Worm (Caenorhabditis elegans) whole organism, mixed stage, embryonic: Measurements from ENCODE around the gene pros-1.

ENCODE experiments used
- M03D4.4 ChIP-seq: sonication (generic microtip); optimal IDR thresholded peaks from 2 replicates; lab custom pipeline; 2017; ENCODE audit warnings: mild to moderate bottlenecking, missing genetic modification characterization, missing compliant biosample characterization
- bed-3 ChIP-seq: fragments of 200-800 bp; sonication (Bioruptor generic); optimal IDR thresholded peaks from 3 replicates; lab custom pipeline; 2018; ENCODE audit warnings: mild to moderate bottlenecking, missing genetic modification characterization, moderate library complexity, missing compliant biosample characterization
- blmp-1 ChIP-seq: fragments of 150-350 bp; optimal IDR thresholded peaks from 2 replicates; lab custom pipeline; 2014; ENCODE audit warnings: missing biosample characterization, missing genetic modification characterization
- ceh-39 ChIP-seq: fragments of 150-350 bp; optimal IDR thresholded peaks from 2 replicates; lab custom pipeline; 2014; ENCODE audit warnings: missing biosample characterization, missing genetic modification characterization
- ceh-43 ChIP-seq: fragments of 200-800 bp; sonication (Bioruptor generic); optimal IDR thresholded peaks from 2 replicates; lab custom pipeline; 2018; ENCODE audit warnings: mild to moderate bottlenecking, missing genetic modification characterization, moderate library complexity, missing compliant biosample characterization
- ceh-83 ChIP-seq: fragments of 200-800 bp; sonication (Bioruptor generic); optimal IDR thresholded peaks from 2 replicates; lab custom pipeline; 2018; ENCODE audit warnings: mild to moderate bottlenecking, missing genetic modification characterization, missing compliant biosample characterization
- ces-1 ChIP-seq: fragments of 150-350 bp; optimal IDR thresholded peaks from 2 replicates; lab custom pipeline; 2014; ENCODE audit warnings: missing biosample characterization, missing genetic modification reagents, missing genetic modification characterization
- cnd-1 ChIP-seq: fragments of 200-800 bp; sonication (Bioruptor generic); optimal IDR thresholded peaks from 2 replicates; lab custom pipeline; 2018; ENCODE audit warnings: mild to moderate bottlenecking, missing genetic modification characterization, missing compliant biosample characterization
- drap-1 ChIP-seq: fragments of 200-800 bp; sonication (Bioruptor generic); optimal IDR thresholded peaks from 3 replicates; lab custom pipeline; 2018; ENCODE audit warnings: mild to moderate bottlenecking, missing genetic modification characterization, missing compliant biosample characterization
- elt-1 ChIP-seq: sonication (generic microtip); optimal IDR thresholded peaks from 2 replicates; lab custom pipeline; 2017; ENCODE audit warnings: missing genetic modification characterization, mild to moderate bottlenecking, missing compliant biosample characterization, antibody characterized with exemption, moderate library complexity, borderline replicate concordance; ENCODE audit not compliant: insufficient read depth
- elt-3 ChIP-seq: fragments of 150-350 bp; optimal IDR thresholded peaks from 2 replicates; lab custom pipeline; 2014; ENCODE audit warnings: missing biosample characterization, missing genetic modification characterization
- flh-1 ChIP-seq: fragments of 200-800 bp; sonication (Bioruptor generic); optimal IDR thresholded peaks from 2 replicates; lab custom pipeline; 2018; ENCODE audit warnings: mild to moderate bottlenecking, missing genetic modification characterization, moderate library complexity, missing compliant biosample characterization
- ham-2 ChIP-seq: fragments of 200-800 bp; sonication (Bioruptor generic); optimal IDR thresholded peaks from 2 replicates; lab custom pipeline; 2018; ENCODE audit warnings: mild to moderate bottlenecking, missing genetic modification characterization, missing compliant biosample characterization
- hlh-1 ChIP-seq: fragments of 150-350 bp; optimal IDR thresholded peaks from 2 replicates; lab custom pipeline; 2014; ENCODE audit warnings: missing biosample characterization, missing genetic modification reagents, missing genetic modification characterization
- lin-13 ChIP-seq: fragments of 150-350 bp; optimal IDR thresholded peaks from 2 replicates; lab custom pipeline; 2014; ENCODE audit warnings: missing biosample characterization, missing genetic modification characterization
- lin-32 ChIP-seq: fragments of 200-800 bp; sonication (Bioruptor generic); optimal IDR thresholded peaks from 2 replicates; lab custom pipeline; 2018; ENCODE audit warnings: mild to moderate bottlenecking, missing genetic modification characterization, missing compliant biosample characterization
- lsy-2 ChIP-seq: fragments of 150-350 bp; optimal IDR thresholded peaks from 2 replicates; lab custom pipeline; 2014; ENCODE audit warnings: missing biosample characterization, missing genetic modification characterization
- mab-5 ChIP-seq: fragments of 150-350 bp; optimal IDR thresholded peaks from 2 replicates; lab custom pipeline; 2014; ENCODE audit warnings: missing biosample characterization, missing genetic modification characterization
- mep-1 ChIP-seq: fragments of 150-350 bp; optimal IDR thresholded peaks from 2 replicates; lab custom pipeline; 2017; ENCODE audit warnings: missing biosample characterization, missing genetic modification reagents, missing genetic modification characterization, inconsistent platforms
- mls-2 ChIP-seq: sonication (generic microtip); optimal IDR thresholded peaks from 2 replicates; lab custom pipeline; 2016; ENCODE audit warnings: mild to moderate bottlenecking, missing genetic modification characterization, moderate library complexity, missing compliant biosample characterization
- nhr-12 ChIP-seq: fragments of 150-350 bp; optimal IDR thresholded peaks from 2 replicates; lab custom pipeline; 2014; ENCODE audit warnings: missing biosample characterization, missing genetic modification characterization
- nhr-2 ChIP-seq: fragments of 150-350 bp; optimal IDR thresholded peaks from 2 replicates; lab custom pipeline; 2014; ENCODE audit warnings: missing biosample characterization, missing genetic modification characterization
- nhr-237 ChIP-seq: fragments of 150-350 bp; optimal IDR thresholded peaks from 2 replicates; lab custom pipeline; 2014; ENCODE audit warnings: missing biosample characterization, missing genetic modification characterization
- nhr-28 ChIP-seq: fragments of 150-350 bp; optimal IDR thresholded peaks from 2 replicates; lab custom pipeline; 2014; ENCODE audit warnings: missing biosample characterization, missing genetic modification characterization
- nhr-76 ChIP-seq: sonication (generic microtip); optimal IDR thresholded peaks from 2 replicates; lab custom pipeline; 2017; ENCODE audit warnings: missing biosample characterization, missing genetic modification characterization
- pha-4 ChIP-seq: fragments of 150-350 bp; optimal IDR thresholded peaks from 2 replicates; lab custom pipeline; 2018; ENCODE audit warnings: missing biosample characterization, missing genetic modification reagents, missing genetic modification characterization
- sem-2 ChIP-seq: fragments of 200-800 bp; sonication (Bioruptor generic); optimal IDR thresholded peaks from 2 replicates; lab custom pipeline; 2018; ENCODE audit warnings: mild to moderate bottlenecking, missing genetic modification characterization, missing compliant biosample characterization
- snpc-4 ChIP-seq: fragments of 150-350 bp; optimal IDR thresholded peaks from 2 replicates; lab custom pipeline; 2014; ENCODE audit warnings: missing biosample characterization, missing genetic modification characterization
- sptf-1 ChIP-seq: sonication (generic microtip); optimal IDR thresholded peaks from 2 replicates; lab custom pipeline; 2017; ENCODE audit warnings: mild to moderate bottlenecking, missing genetic modification characterization, moderate library complexity, missing compliant biosample characterization
- tbx-8 ChIP-seq: fragments of 200-800 bp; sonication (Bioruptor generic); optimal IDR thresholded peaks from 2 replicates; lab custom pipeline; 2018; ENCODE audit warnings: mild to moderate bottlenecking, missing genetic modification characterization, moderate library complexity, missing compliant biosample characterization
- unc-120 ChIP-seq: sonication (generic microtip); optimal IDR thresholded peaks from 2 replicates; lab custom pipeline; 2017; ENCODE audit warnings: missing genetic modification characterization, missing compliant biosample characterization; ENCODE audit not compliant: poor library complexity, severe bottlenecking
- unc-39 ChIP-seq: fragments of 150-350 bp; optimal IDR thresholded peaks from 2 replicates; lab custom pipeline; 2014; ENCODE audit warnings: missing biosample characterization, missing genetic modification characterization
- unc-62 ChIP-seq: fragments of 150-350 bp; optimal IDR thresholded peaks from 2 replicates; lab custom pipeline; 2014; ENCODE audit warnings: missing biosample characterization, missing genetic modification reagents, missing genetic modification characterization
- zip-8 ChIP-seq: fragments of 150-350 bp; optimal IDR thresholded peaks from 2 replicates; lab custom pipeline; 2014; ENCODE audit warnings: missing biosample characterization, missing genetic modification characterization
- ztf-11 ChIP-seq: fragments of 150-350 bp; optimal IDR thresholded peaks from 2 replicates; lab custom pipeline; 2014; ENCODE audit warnings: missing biosample characterization, missing genetic modification characterization

pros-1 gene

DNA sequence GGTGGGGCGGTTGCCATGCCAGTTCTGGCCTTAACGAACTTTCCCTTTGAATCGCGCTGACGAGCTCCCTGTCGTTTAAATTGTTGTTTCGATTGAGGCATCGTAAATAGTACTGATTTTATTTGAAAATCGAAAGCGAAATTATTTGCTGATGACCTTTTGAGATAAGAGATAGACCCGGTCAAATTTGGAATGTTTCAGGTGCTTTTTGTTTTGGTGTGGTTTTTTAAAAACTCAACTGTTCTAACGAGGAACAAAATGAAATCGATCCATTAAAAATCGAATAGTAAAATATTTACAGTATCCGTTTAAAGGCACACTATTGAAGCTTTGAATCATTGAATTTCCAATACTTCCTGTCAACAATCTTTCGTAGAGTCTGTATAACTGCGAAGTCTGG, 24.3 kb upstream of the pros-1 start, which contains the start of gene K12H4.6:
Gene K12H4.6, minus strand, starts transcription at position 101 of the 400 bp plus-strand sequence.
- no peak for TF ChIP-seq tbx-8 (GFP tag; lab: Kevin White, UChicago)
- no peak for TF ChIP-seq elt-1 (tag; lab: Kevin White, UChicago)
- TF ChIP-seq mab-5 (tag; lab: Kevin White, UChicago): no peak

DNA sequence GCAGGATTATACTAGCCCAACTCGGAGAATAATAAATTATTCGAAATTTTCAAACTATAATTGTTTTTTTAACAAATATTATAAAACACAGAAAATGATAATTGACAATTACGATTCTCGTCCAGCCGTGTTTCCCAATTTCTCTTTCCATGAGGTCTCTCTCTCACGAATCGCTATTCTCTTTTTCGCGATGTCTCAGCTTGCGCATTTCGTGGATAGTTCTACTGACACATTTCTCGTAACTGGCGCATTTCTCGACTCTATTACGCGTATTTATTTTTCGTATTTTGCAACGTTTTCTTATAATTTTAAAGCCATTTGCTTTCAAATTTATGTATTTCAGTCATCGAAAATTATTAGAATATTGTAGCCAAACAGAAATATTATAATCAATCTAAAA, 23.3 kb upstream of the pros-1 start:
- TF ChIP-seq unc-39 (tag; lab: Kevin White, UChicago) (peak; percentile 67), bed-3 (GFP tag; lab: Kevin White, UChicago) (peak; percentile 98), elt-3 (peak; percentile 87), ztf-11 (peak; percentile 94), M03D4.4 (tag; lab: Kevin White, UChicago) (peak; percentile 99), nhr-76 (tag; lab: Kevin White, UChicago) (no peak), ham-2 (GFP tag; lab: Kevin White, UChicago) (peak; percentile 98), lsy-2 (tag; lab: Kevin White, UChicago) (peak; percentile 93), mab-5 (tag; lab: Kevin White, UChicago) (peak; percentile 68), ceh-83 (GFP tag; lab: Kevin White, UChicago) (peak; percentile 99), ceh-39 (tag; lab: Kevin White, UChicago) (peak; percentile 90), zip-8 (tag; lab: Kevin White, UChicago) (no peak), nhr-2 (tag; lab: Kevin White, UChicago) (peak; percentile 22), sem-2 (GFP tag; lab: Kevin White, UChicago) (peak; percentile 97), hlh-1 (tag; lab: Kevin White, UChicago) (peak; percentile 88), lin-32 (GFP tag; lab: Kevin White, UChicago) (peak; percentile 100), mls-2 (tag; lab: Kevin White, UChicago) (peak; percentile 100), nhr-12 (tag; lab: Kevin White, UChicago) (peak; percentile 55), sptf-1 (tag; lab: Kevin White, UChicago) (peak; percentile 100), nhr-28 (tag; lab: Kevin White, UChicago) (peak; percentile 94), flh-1 (GFP tag; lab: Kevin White, UChicago) (peak; percentile 96), tbx-8 (GFP tag; lab: Kevin White, UChicago) (peak; percentile 99), unc-62 (GFP tag; lab: Kevin White, UChicago) (peak; percentile 94), cnd-1 (peak; percentile 99), lin-13 (tag; lab: Kevin White, UChicago) (peak; percentile 99), nhr-237 (peak; percentile 99), mep-1 (tag; lab: Kevin White, UChicago) (peak; percentile 100), pha-4 (peak; percentile 98), ceh-43 (peak; percentile 98), snpc-4 (tag; lab: Kevin White, UChicago) (no peak), elt-1 (tag; lab: Kevin White, UChicago) (peak; percentile 56), drap-1 (peak; percentile 100), unc-120 (tag; lab: Kevin White, UChicago) (peak; percentile 99), blmp-1 (tag; lab: Kevin White, UChicago) (peak; percentile 67), ces-1 (GFP tag; lab: Kevin White, UChicago) (peak; percentile 90)

DNA sequence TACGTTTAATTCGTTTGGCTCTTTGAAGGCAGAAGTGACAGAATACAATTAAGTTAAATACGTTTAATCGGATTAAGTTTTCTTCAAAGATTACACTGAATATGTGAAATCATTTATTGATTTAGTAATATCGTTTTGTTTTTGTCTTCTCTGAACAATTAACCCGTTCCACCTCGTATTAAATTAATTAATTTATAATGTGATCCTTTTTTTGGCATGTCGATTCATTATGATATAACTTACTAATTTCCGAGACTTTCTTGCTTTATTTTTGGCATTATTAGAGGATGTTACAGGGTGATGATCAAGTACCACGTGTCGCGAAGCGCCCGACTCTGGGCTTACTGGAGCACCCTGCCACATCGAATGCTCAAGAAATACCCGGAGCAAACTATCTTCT, 22.9 kb upstream of the pros-1 start, which contains the start of gene K12H4.5:
Gene K12H4.5, plus strand, starts transcription at position 301 of the 400 bp plus-strand sequence.
- TF ChIP-seq bed-3 (GFP tag; lab: Kevin White, UChicago) (no peak), ces-1 (GFP tag; lab: Kevin White, UChicago) (peak; percentile 17)
- TF ChIP-seq, all 35 proteins: peak for 1

DNA sequence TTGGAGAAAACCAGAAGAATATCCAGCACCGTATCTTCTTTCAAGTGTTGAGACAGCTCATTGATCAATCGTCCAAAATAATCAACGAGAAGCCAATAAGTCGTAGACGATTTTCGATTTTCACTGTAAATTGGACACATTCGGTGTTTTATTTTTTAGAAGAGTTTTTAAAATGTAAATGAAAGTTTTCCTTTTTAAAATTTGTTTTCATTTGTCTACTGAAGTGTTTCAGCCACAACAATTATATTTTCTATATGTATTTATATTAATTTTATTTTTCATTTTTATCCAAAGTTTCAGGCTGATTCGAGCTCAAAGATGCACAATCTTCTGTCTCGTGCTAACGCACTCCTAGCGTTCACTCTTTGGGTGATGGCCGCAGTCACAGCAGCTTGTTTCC, 22.4 kb upstream of the pros-1 start, which contains the start of gene spcs-3:
Gene spcs-3, plus strand, starts transcription at position 301 of the 400 bp plus-strand sequence.
- TF ChIP-seq unc-120 (tag; lab: Kevin White, UChicago) (no peak), ceh-39 (tag; lab: Kevin White, UChicago) (no peak), ceh-43 (no peak), sptf-1 (tag; lab: Kevin White, UChicago) (no peak), hlh-1 (tag; lab: Kevin White, UChicago) (no peak), ztf-11 (no peak), lsy-2 (tag; lab: Kevin White, UChicago) (no peak), nhr-28 (tag; lab: Kevin White, UChicago) (no peak), tbx-8 (GFP tag; lab: Kevin White, UChicago) (no peak), M03D4.4 (tag; lab: Kevin White, UChicago) (no peak)
